Worm (Caenorhabditis elegans) whole organism, L3 larva: ENCODE data around the gene irld-61.

Source experiments
- nhr-11 ChIP-seq: fragments of 150-350 bp; optimal IDR thresholded peaks from 2 replicates; lab custom pipeline; 2014; ENCODE audit warnings: missing biosample characterization, missing genetic modification characterization
- pha-4 ChIP-seq: fragments of 150-350 bp; optimal IDR thresholded peaks from 2 replicates; lab custom pipeline; 2014; ENCODE audit warnings: missing biosample characterization, missing genetic modification reagents, missing genetic modification characterization
- tbx-2 ChIP-seq: sonication (generic microtip); optimal IDR thresholded peaks from 2 replicates; lab custom pipeline; 2016; ENCODE audit warnings: mild to moderate bottlenecking, missing genetic modification characterization, missing compliant biosample characterization
- unc-39 ChIP-seq: sonication (generic microtip); optimal IDR thresholded peaks from 4 replicates; lab custom pipeline; 2017; ENCODE audit warnings: missing biosample characterization, missing genetic modification characterization

ce11 chrIII:12750831-12751230 lies 13.5 kb upstream of the irld-61 start, which contains the start of the genes irld-60 and irld-20:
- TF ChIP-seq nhr-11 (no peak), unc-39 (no peak), tbx-2 (tag; lab: Kevin White, UChicago) (no peak), pha-4 (tag; lab: Kevin White, UChicago) (no peak)
